Worm (Caenorhabditis elegans) whole organism, young adult: Measurements from ENCODE around the gene hpo-28.
A peak's percentile ranks its signal among the peaks of the same experiment; 100 is the strongest.

Experiments
- B0336.3 ChIP-seq: fragments of 200-800 bp; sonication (Bioruptor generic); IDR thresholded peaks from 2 replicates; pipeline ENCODE4 v1.3.6; 2022; ENCODE audit warnings: missing genetic modification characterization, missing compliant biosample characterization
- D2030.7 ChIP-seq: fragments of 200-800 bp; sonication (Bioruptor generic); IDR thresholded peaks from 2 replicates; pipeline ENCODE4 v1.3.6; 2022; ENCODE audit warnings: missing genetic modification reagents, missing genetic modification characterization, missing compliant biosample characterization
- F10E7.11 ChIP-seq: sonication (generic microtip); optimal IDR thresholded peaks from 2 replicates; lab custom pipeline; 2017; ENCODE audit warnings: mild to moderate bottlenecking, missing genetic modification characterization, moderate library complexity, missing compliant biosample characterization
- F23B12.7 ChIP-seq: sonication (generic microtip); optimal IDR thresholded peaks from 2 replicates; lab custom pipeline; 2017; ENCODE audit warnings: missing genetic modification characterization, mild to moderate bottlenecking, missing compliant biosample characterization, antibody characterized with exemption, moderate library complexity; ENCODE audit not compliant: insufficient read depth
- F33H1.4 ChIP-seq: fragments of 200-800 bp; sonication (Bioruptor generic); IDR thresholded peaks from 2 replicates; pipeline ENCODE4 v1.3.6; 2022; ENCODE audit warnings: missing genetic modification reagents, missing genetic modification characterization, missing compliant biosample characterization
- F49E8.2 ChIP-seq: sonication (generic microtip); optimal IDR thresholded peaks from 3 replicates; lab custom pipeline; 2017; ENCODE audit warnings: missing genetic modification characterization, mild to moderate bottlenecking, missing compliant biosample characterization, antibody characterized with exemption, moderate library complexity; ENCODE audit not compliant: insufficient read depth
- F57A8.1 ChIP-seq: fragments of 200-800 bp; sonication (Bioruptor generic); optimal IDR thresholded peaks from 2 replicates; lab custom pipeline; 2018; ENCODE audit warnings: mild to moderate bottlenecking, missing genetic modification characterization, moderate library complexity, missing compliant biosample characterization
- T07F8.4 ChIP-seq: sonication (generic microtip); optimal IDR thresholded peaks from 2 replicates; lab custom pipeline; 2016; ENCODE audit warnings: mild to moderate bottlenecking, missing genetic modification characterization, moderate library complexity, missing compliant biosample characterization
- Y53G8AR.9 ChIP-seq: fragments of 200-800 bp; sonication (Bioruptor generic); conservative IDR thresholded peaks from 2 replicates; pipeline ENCODE4 v1.3.6; 2022; ENCODE audit warnings: missing genetic modification reagents, missing genetic modification characterization, missing compliant biosample characterization
- Y95B8A.8 ChIP-seq: fragments of 200-800 bp; sonication (Bioruptor generic); IDR thresholded peaks from 2 replicates; pipeline ENCODE4 v1.3.6; 2022; ENCODE audit warnings: missing genetic modification reagents, missing genetic modification characterization, missing compliant biosample characterization
- akir-1 ChIP-seq: fragments of 200-800 bp; sonication (Bioruptor generic); optimal IDR thresholded peaks from 2 replicates; lab custom pipeline; 2018; ENCODE audit warnings: mild to moderate bottlenecking, missing genetic modification characterization, moderate library complexity, missing compliant biosample characterization
- ama-1 ChIP-seq, 3 experiments: fragments of 150-350 bp in 1 of 3; sonication (generic microtip) in 2 of 3; optimal IDR thresholded peaks; 2 replicates each; lab custom pipeline; 2014 to 2018; ENCODE audit warnings: missing biosample characterization in 2 of 3, missing genetic modification characterization in 2 of 3, missing genetic modification reagents in 2 of 3
- attf-6 ChIP-seq: fragments of 200-800 bp; sonication (Bioruptor generic); IDR thresholded peaks from 2 replicates; pipeline ENCODE4 v1.3.6; 2022; ENCODE audit warnings: missing genetic modification reagents, missing genetic modification characterization, missing compliant biosample characterization
- cebp-2 ChIP-seq: fragments of 200-800 bp; sonication (Bioruptor generic); IDR thresholded peaks from 2 replicates; pipeline ENCODE4 v1.3.6; 2022; ENCODE audit warnings: missing genetic modification characterization, missing compliant biosample characterization
- ceh-58 ChIP-seq: fragments of 200-800 bp; sonication (Bioruptor generic); IDR thresholded peaks from 2 replicates; pipeline ENCODE4 v1.3.6; 2022; ENCODE audit warnings: missing genetic modification characterization, missing compliant biosample characterization
- ceh-91 ChIP-seq: fragments of 200-800 bp; sonication (Bioruptor generic); IDR thresholded peaks from 2 replicates; pipeline ENCODE4 v1.3.6; 2022; ENCODE audit warnings: missing genetic modification reagents, missing genetic modification characterization, missing compliant biosample characterization
- chd-7 ChIP-seq: sonication (generic microtip); optimal IDR thresholded peaks from 2 replicates; lab custom pipeline; 2016; ENCODE audit warnings: mild to moderate bottlenecking, missing genetic modification characterization, moderate library complexity, missing compliant biosample characterization
- dox-1 ChIP-seq: fragments of 200-800 bp; sonication (Bioruptor generic); IDR thresholded peaks from 2 replicates; pipeline ENCODE4 v1.3.6; 2022; ENCODE audit warnings: missing genetic modification reagents, missing genetic modification characterization, missing compliant biosample characterization
- efl-1 ChIP-seq: fragments of 150-350 bp; optimal IDR thresholded peaks from 2 replicates; lab custom pipeline; 2014; ENCODE audit warnings: missing biosample characterization, missing genetic modification reagents, missing genetic modification characterization
- egl-18 ChIP-seq: fragments of 200-800 bp; sonication (Bioruptor generic); IDR thresholded peaks from 2 replicates; pipeline ENCODE4 v1.3.6; 2022; ENCODE audit warnings: missing genetic modification reagents, missing genetic modification characterization, missing compliant biosample characterization
- egl-44 ChIP-seq: fragments of 200-800 bp; sonication (Bioruptor generic); IDR thresholded peaks from 2 replicates; pipeline ENCODE4 v1.3.6; 2022; ENCODE audit warnings: missing genetic modification reagents, missing genetic modification characterization, missing compliant biosample characterization
- ekl-4 ChIP-seq: fragments of 200-800 bp; sonication (Bioruptor generic); IDR thresholded peaks from 2 replicates; pipeline ENCODE4 v1.3.6; 2022; ENCODE audit warnings: missing genetic modification reagents, missing genetic modification characterization, missing compliant biosample characterization
- fkh-3 ChIP-seq: sonication (generic microtip); optimal IDR thresholded peaks from 2 replicates; lab custom pipeline; 2016; ENCODE audit warnings: mild to moderate bottlenecking, missing genetic modification characterization, missing compliant biosample characterization
- him-1 ChIP-seq: sonication (generic microtip); optimal IDR thresholded peaks from 2 replicates; lab custom pipeline; 2016; ENCODE audit warnings: missing genotype, missing genetic modification reagents, missing genetic modification characterization, missing compliant biosample characterization
- hlh-12 ChIP-seq: sonication (generic microtip); optimal IDR thresholded peaks from 2 replicates; lab custom pipeline; 2016; ENCODE audit warnings: missing genetic modification characterization, missing compliant biosample characterization
- hmg-1.2 ChIP-seq: fragments of 200-800 bp; sonication (Bioruptor generic); IDR thresholded peaks from 2 replicates; pipeline ENCODE4 v1.3.6; 2022; ENCODE audit warnings: missing genetic modification reagents, missing genetic modification characterization, missing compliant biosample characterization
- hrde-1 ChIP-seq: sonication (generic microtip); optimal IDR thresholded peaks from 2 replicates; lab custom pipeline; 2016; ENCODE audit warnings: missing genetic modification characterization, mild to moderate bottlenecking, missing compliant biosample characterization, moderate library complexity, missing genotype, missing genetic modification reagents, borderline replicate concordance
- hsf-1 ChIP-seq: fragments of 200-800 bp; sonication (Bioruptor generic); IDR thresholded peaks from 2 replicates; pipeline ENCODE4 v1.3.6; 2022; ENCODE audit warnings: missing genetic modification reagents, missing genetic modification characterization, missing compliant biosample characterization
- lin-54 ChIP-seq: fragments of 200-800 bp; sonication (Bioruptor generic); optimal IDR thresholded peaks from 2 replicates; lab custom pipeline; 2018; ENCODE audit warnings: mild to moderate bottlenecking, missing genetic modification characterization, missing compliant biosample characterization
- lir-1 ChIP-seq: fragments of 200-800 bp; sonication (Bioruptor generic); conservative IDR thresholded peaks from 2 replicates; pipeline ENCODE4 v1.3.6; 2022; ENCODE audit warnings: missing genetic modification reagents, missing genetic modification characterization, missing compliant biosample characterization
- madf-6 ChIP-seq: fragments of 200-800 bp; sonication (Bioruptor generic); IDR thresholded peaks from 2 replicates; pipeline ENCODE4 v1.3.6; 2022; ENCODE audit warnings: missing genetic modification reagents, missing genetic modification characterization, missing compliant biosample characterization
- nfya-2 ChIP-seq: fragments of 200-800 bp; sonication (Bioruptor generic); IDR thresholded peaks from 2 replicates; pipeline ENCODE4 v1.3.6; 2022; ENCODE audit warnings: missing genetic modification reagents, missing genetic modification characterization, missing compliant biosample characterization
- pbrm-1 ChIP-seq: fragments of 200-800 bp; sonication (Bioruptor generic); IDR thresholded peaks from 2 replicates; pipeline ENCODE4 v1.3.6; 2022; ENCODE audit warnings: missing genetic modification reagents, missing genetic modification characterization, missing compliant biosample characterization
- rcor-1 ChIP-seq: fragments of 200-800 bp; sonication (Bioruptor generic); IDR thresholded peaks from 2 replicates; pipeline ENCODE4 v1.3.6; 2022; ENCODE audit warnings: missing genetic modification reagents, missing genetic modification characterization, missing compliant biosample characterization
- snpc-1.1 ChIP-seq: sonication (generic microtip); optimal IDR thresholded peaks from 2 replicates; lab custom pipeline; 2017; ENCODE audit warnings: missing genetic modification characterization, mild to moderate bottlenecking, missing compliant biosample characterization, antibody characterized with exemption, moderate library complexity, missing genotype, missing genetic modification reagents; ENCODE audit not compliant: insufficient read depth
- snpc-3.4 ChIP-seq: sonication (generic microtip); optimal IDR thresholded peaks from 2 replicates; lab custom pipeline; 2017; ENCODE audit warnings: missing genetic modification characterization, mild to moderate bottlenecking, missing compliant biosample characterization, antibody characterized with exemption, moderate library complexity, missing genotype, missing genetic modification reagents
- snpc-4 ChIP-seq, 5 experiments: fragments of 150-350 bp in 1 of 5; sonication (generic microtip) in 4 of 5; optimal IDR thresholded peaks; 2 replicates each; lab custom pipeline; 2014 to 2018; ENCODE audit warnings: missing genetic modification characterization in 5 of 5, missing biosample characterization in 3 of 5, antibody characterized with exemption in 2 of 5, mild to moderate bottlenecking in 2 of 5, missing compliant biosample characterization in 2 of 5, missing genotype in 2 of 5, moderate library complexity in 2 of 5, missing genetic modification reagents in 1 of 5
- tlf-1 ChIP-seq: fragments of 200-800 bp; sonication (Bioruptor generic); optimal IDR thresholded peaks from 2 replicates; lab custom pipeline; 2018; ENCODE audit warnings: mild to moderate bottlenecking, missing genetic modification characterization, missing compliant biosample characterization
- unc-130 ChIP-seq: sonication (generic microtip); optimal IDR thresholded peaks from 2 replicates; lab custom pipeline; 2016; ENCODE audit warnings: missing genetic modification reagents, missing genetic modification characterization, missing compliant biosample characterization
- xnd-1 ChIP-seq: sonication (generic microtip); optimal IDR thresholded peaks from 2 replicates; lab custom pipeline; 2016; ENCODE audit warnings: missing genotype, missing genetic modification reagents, missing genetic modification characterization, missing compliant biosample characterization
- ztf-25 ChIP-seq: fragments of 200-800 bp; sonication (Bioruptor generic); IDR thresholded peaks from 2 replicates; pipeline ENCODE4 v1.3.6; 2022; ENCODE audit warnings: missing genetic modification reagents, missing genetic modification characterization, missing compliant biosample characterization

Gene hpo-28

ce11 chrIII:5680141-5680540, 29.0 kb downstream of the hpo-28 start, which contains the start of gene pst-2:
Gene pst-2 (plus strand): TSS chrIII:5680433.
- TF ChIP-seq B0336.3 (GFP tag; lab: Robert Waterston, UW) (peak; percentile 14; the same call in 1 of the 2 replicates), ceh-91 (GFP tag; lab: Robert Waterston, UW) (no peak), pbrm-1 (GFP tag; lab: Robert Waterston, UW) (peak; percentile 43; the same call in 1 of the 2 replicates), hsf-1 (GFP tag; lab: Robert Waterston, UW) (peak; percentile 64; the same call in 1 of the 2 replicates), ceh-58 (GFP tag; lab: Robert Waterston, UW) (peak; percentile 67; the same call in 1 of the 2 replicates), ama-1 (optimal IDR thresholded peaks at IDR 0.05; lab: Kevin White, UChicago) (no peak), ama-1 (GFP tag; optimal IDR thresholded peaks at IDR 0.05; lab: Kevin White, UChicago) (peak in 1 of 2 experiments; percentile 37), lir-1 (GFP tag; lab: Robert Waterston, UW) (no peak), hmg-1.2 (0 out of 2 replicates have a peak, but pooled peaks have one; percentile 6), F57A8.1 (GFP tag; lab: Kevin White, UChicago) (no peak), xnd-1 (tag; lab: Kevin White, UChicago) (peak; percentile 3), hlh-12 (tag; lab: Kevin White, UChicago) (no peak), T07F8.4 (tag; lab: Kevin White, UChicago) (no peak), ekl-4 (GFP tag; lab: Robert Waterston, UW) (0 out of 2 replicates have a peak, but pooled peaks have one; percentile 25), F23B12.7 (no peak), madf-6 (GFP tag; lab: Robert Waterston, UW) (peak; percentile 66; the same call in 1 of the 2 replicates), F33H1.4 (peak; percentile 22; the same call in 1 of the 2 replicates), efl-1 (GFP tag; lab: Kevin White, UChicago) (no peak), ztf-25 (GFP tag; lab: Robert Waterston, UW) (peak; percentile 12; the same call in 1 of the 2 replicates), akir-1 (no peak), F10E7.11 (tag; lab: Kevin White, UChicago) (no peak), nfya-2 (GFP tag; lab: Robert Waterston, UW) (no peak), F49E8.2 (tag; lab: Kevin White, UChicago) (peak; percentile 90), D2030.7 (GFP tag; lab: Robert Waterston, UW) (no peak), egl-18 (no peak), him-1 (tag; lab: Kevin White, UChicago) (peak; percentile 47), Y53G8AR.9 (GFP tag; lab: Robert Waterston, UW) (peak; percentile 72; the same call in 1 of the 2 replicates), chd-7 (tag; lab: Kevin White, UChicago) (peak; percentile 13), rcor-1 (GFP tag; lab: Robert Waterston, UW) (peak; percentile 45; the same call in 1 of the 2 replicates), attf-6 (GFP tag; lab: Robert Waterston, UW) (peak; percentile 37; the same call in 1 of the 2 replicates), fkh-3 (no peak), hrde-1 (tag; lab: Kevin White, UChicago) (peak; percentile 74), cebp-2 (GFP tag; lab: Robert Waterston, UW) (no peak), Y95B8A.8 (GFP tag; lab: Robert Waterston, UW) (0 out of 2 replicates have a peak, but pooled peaks have one; percentile 6), snpc-3.4 (tag; lab: Kevin White, UChicago) (peak; percentile 70), lin-54 (GFP tag; lab: Kevin White, UChicago) (peak; percentile 49), unc-130 (GFP tag; lab: Kevin White, UChicago) (peak; percentile 1), snpc-4 (GFP tag; optimal IDR thresholded peaks at IDR 0.05; lab: Kevin White, UChicago) (no peak), snpc-4 (tag; optimal IDR thresholded peaks at IDR 0.05; lab: Kevin White, UChicago) (no peak), tlf-1 (GFP tag; lab: Kevin White, UChicago) (peak; percentile 27), egl-44 (GFP tag; lab: Robert Waterston, UW) (0 out of 2 replicates have a peak, but pooled peaks have one; percentile 13), dox-1 (GFP tag; lab: Robert Waterston, UW) (no peak), snpc-1.1 (tag; lab: Kevin White, UChicago) (peak; percentile 13)
